Fruit fly (Drosophila melanogaster) whole organism, embryonic: Measurements from ENCODE around the gene CG34291.

Experiments used
- Ada2b ChIP-seq: fragments of 200-800 bp; sonication (Bioruptor generic); IDR thresholded peaks from 2 replicates; pipeline ENCODE4 v1.3.6; 2022; ENCODE audit warnings: missing biosample characterization, missing genetic modification characterization
- Adf1 ChIP-seq: fragments of 200-800 bp; sonication (Bioruptor generic); IDR thresholded peaks from 2 replicates; pipeline ENCODE4 v1.3.6; 2022; ENCODE audit warnings: missing biosample characterization, missing genetic modification characterization
- Atf-2 ChIP-seq: fragments of 200-800 bp; sonication (Bioruptor generic); optimal IDR thresholded peaks from 2 replicates; lab custom pipeline; 2016; ENCODE audit warnings: missing biosample characterization, missing genetic modification characterization
- Atf6 ChIP-seq: fragments of 200-800 bp; sonication (Bioruptor generic); IDR thresholded peaks from 2 replicates; pipeline ENCODE4 v1.3.6; 2022; ENCODE audit warnings: missing biosample characterization, missing genetic modification characterization
- Awh ChIP-seq: fragments of 200-800 bp; sonication (Bioruptor generic); IDR thresholded peaks from 2 replicates; pipeline ENCODE4, ENCODE4 v1.3.6; 2022; ENCODE audit warnings: missing biosample characterization, missing genetic modification characterization
- B-H2 ChIP-seq: fragments of 200-800 bp; sonication (Bioruptor generic); optimal IDR thresholded peaks from 2 replicates; lab custom pipeline; 2018; ENCODE audit warnings: missing biosample characterization, mild to moderate bottlenecking, missing genetic modification characterization
- CG10209 ChIP-seq: fragments of 200-800 bp; sonication (Bioruptor generic); optimal IDR thresholded peaks from 3 replicates; lab custom pipeline; 2017; ENCODE audit warnings: missing biosample characterization, mild to moderate bottlenecking, missing genetic modification characterization, missing genetic modification reagents
- CG10543 ChIP-seq: fragments of 200-800 bp; sonication (Bioruptor generic); optimal IDR thresholded peaks from 3 replicates; lab custom pipeline; 2017; ENCODE audit warnings: missing biosample characterization, mild to moderate bottlenecking, missing genetic modification characterization, moderate library complexity
- CG11456 ChIP-seq: fragments of 200-800 bp; sonication (Bioruptor generic); IDR thresholded peaks from 3 replicates; pipeline ENCODE4 v1.3.6; 2022; ENCODE audit warnings: missing biosample characterization, missing genetic modification characterization
- CG12299 ChIP-seq: fragments of 200-800 bp; sonication (Bioruptor generic); optimal IDR thresholded peaks from 2 replicates; lab custom pipeline; 2018; ENCODE audit warnings: missing biosample characterization, mild to moderate bottlenecking, missing genetic modification characterization
- CG2678 ChIP-seq: fragments of 200-800 bp; sonication (Bioruptor generic); optimal IDR thresholded peaks from 3 replicates; lab custom pipeline; 2019; ENCODE audit warnings: missing biosample characterization, mild to moderate bottlenecking, missing genetic modification characterization, moderate library complexity
- CG30403 ChIP-seq: fragments of 200-800 bp; sonication (Bioruptor generic); optimal IDR thresholded peaks from 3 replicates; lab custom pipeline; 2016; ENCODE audit warnings: missing biosample characterization, missing genetic modification characterization
- CG34224 ChIP-seq: fragments of 200-800 bp; sonication (Bioruptor generic); IDR thresholded peaks from 3 replicates; pipeline ENCODE4 v1.3.6; 2022; ENCODE audit warnings: missing biosample characterization, missing genetic modification characterization; ENCODE audit not compliant: partially characterized antibody
- CG42726 ChIP-seq: fragments of 200-800 bp; sonication (Bioruptor generic); IDR thresholded peaks from 2 replicates; pipeline ENCODE4 v1.3.6; 2022; ENCODE audit warnings: missing biosample characterization, missing genetic modification characterization; ENCODE audit not compliant: partially characterized antibody
- CG5953 ChIP-seq: fragments of 200-800 bp; sonication (Bioruptor generic); IDR thresholded peaks from 2 replicates; pipeline ENCODE4 v1.3.6; 2022; ENCODE audit warnings: missing biosample characterization, missing genetic modification characterization
- CG9932 ChIP-seq: fragments of 200-800 bp; sonication (Bioruptor generic); IDR thresholded peaks from 2 replicates; pipeline ENCODE4 v1.3.6; 2022; ENCODE audit warnings: missing biosample characterization, missing genetic modification characterization
- CkIIα-i1 ChIP-seq: fragments of 200-800 bp; sonication (Bioruptor generic); IDR thresholded peaks from 2 replicates; pipeline ENCODE4 v1.3.6; 2022; ENCODE audit warnings: missing biosample characterization, missing genetic modification characterization
- Fer1 ChIP-seq: fragments of 200-800 bp; sonication (Bioruptor generic); optimal IDR thresholded peaks from 2 replicates; lab custom pipeline; 2017; ENCODE audit warnings: missing biosample characterization, mild to moderate bottlenecking, missing genetic modification characterization
- HLH3B ChIP-seq: fragments of 200-800 bp; sonication (Bioruptor generic); IDR thresholded peaks from 2 replicates; pipeline ENCODE4 v1.3.6; 2022; ENCODE audit warnings: missing biosample characterization, missing genetic modification characterization
- HLH54F ChIP-seq: fragments of 200-800 bp; sonication (Bioruptor generic); optimal IDR thresholded peaks from 3 replicates; lab custom pipeline; 2016; ENCODE audit warnings: missing biosample characterization, missing genetic modification characterization
- Jarid2 ChIP-seq: fragments of 200-800 bp; sonication (Bioruptor generic); optimal IDR thresholded peaks from 3 replicates; lab custom pipeline; 2017; ENCODE audit warnings: mild to moderate bottlenecking, missing biosample characterization, missing genetic modification reagents, missing genetic modification characterization
- Lhr ChIP-seq: fragments of 200-800 bp; sonication (Bioruptor generic); optimal IDR thresholded peaks from 3 replicates; lab custom pipeline; 2017; ENCODE audit warnings: mild to moderate bottlenecking, missing biosample characterization, missing genetic modification reagents, missing genetic modification characterization
- MTF-1 ChIP-seq: fragments of 200-800 bp; sonication (Bioruptor generic); optimal IDR thresholded peaks from 2 replicates; lab custom pipeline; 2018; ENCODE audit warnings: missing biosample characterization, mild to moderate bottlenecking, missing genetic modification characterization, borderline replicate concordance
- Med ChIP-seq: fragments of 200-800 bp; sonication (Bioruptor generic); peaks from one replicate; lab custom pipeline; 2016; ENCODE audit warnings: missing biosample characterization, missing genetic modification characterization, mild to moderate bottlenecking, inconsistent platforms, moderate library complexity
- Meics ChIP-seq: fragments of 200-800 bp; sonication (Bioruptor generic); optimal IDR thresholded peaks from 2 replicates; lab custom pipeline; 2017; ENCODE audit warnings: missing biosample characterization, mild to moderate bottlenecking, missing genetic modification characterization
- Mes4 ChIP-seq: fragments of 200-800 bp; sonication (Bioruptor generic); optimal IDR thresholded peaks from 2 replicates; lab custom pipeline; 2016; ENCODE audit warnings: missing biosample characterization, missing genetic modification characterization
- NC2α ChIP-seq: fragments of 200-800 bp; sonication (Bioruptor generic); optimal IDR thresholded peaks from 2 replicates; lab custom pipeline; 2016; ENCODE audit warnings: missing biosample characterization, missing genetic modification characterization
- Nf-YC ChIP-seq: fragments of 200-800 bp; optimal IDR thresholded peaks from 3 replicates; lab custom pipeline; 2019; ENCODE audit warnings: missing biosample characterization, mild to moderate bottlenecking, missing genetic modification characterization, moderate library complexity
- PHDP ChIP-seq: fragments of 200-800 bp; sonication (Bioruptor generic); optimal IDR thresholded peaks from 3 replicates; lab custom pipeline; 2018; ENCODE audit warnings: missing biosample characterization, mild to moderate bottlenecking, missing genetic modification characterization, moderate library complexity
- Rfx ChIP-seq: fragments of 200-800 bp; sonication (Bioruptor generic); IDR thresholded peaks from 2 replicates; pipeline ENCODE4 v1.3.6; 2022; ENCODE audit warnings: missing biosample characterization, missing genetic modification characterization
- Rx ChIP-seq: fragments of 200-800 bp; sonication (Bioruptor generic); IDR thresholded peaks from 2 replicates; pipeline ENCODE4 v1.3.6; 2022; ENCODE audit warnings: missing biosample characterization, missing genetic modification characterization
- Sox102F ChIP-seq: fragments of 200-800 bp; sonication (Bioruptor generic); optimal IDR thresholded peaks from 2 replicates; lab custom pipeline; 2018; ENCODE audit warnings: missing biosample characterization, mild to moderate bottlenecking, missing genetic modification characterization, moderate library complexity
- abd-A ChIP-seq: fragments of 200-800 bp; sonication (Bioruptor generic); optimal IDR thresholded peaks from 3 replicates; lab custom pipeline; 2019; ENCODE audit warnings: missing biosample characterization, mild to moderate bottlenecking, missing genetic modification characterization, moderate library complexity
- al ChIP-seq: fragments of 200-800 bp; sonication (Bioruptor generic); IDR thresholded peaks from 2 replicates; pipeline ENCODE4 v1.3.6; 2022; ENCODE audit warnings: missing biosample characterization, missing genetic modification characterization
- bigmax ChIP-seq: fragments of 200-800 bp; sonication (Bioruptor generic); optimal IDR thresholded peaks from 2 replicates; lab custom pipeline; 2018; ENCODE audit warnings: missing biosample characterization, mild to moderate bottlenecking, missing genetic modification characterization
- dm ChIP-seq: fragments of 200-800 bp; sonication (Bioruptor generic); optimal IDR thresholded peaks from 3 replicates; lab custom pipeline; 2016; ENCODE audit warnings: missing biosample characterization, missing genetic modification characterization
- exex ChIP-seq: fragments of 200-800 bp; sonication (Bioruptor generic); optimal IDR thresholded peaks from 4 replicates; lab custom pipeline; 2018; ENCODE audit warnings: missing biosample characterization, mild to moderate bottlenecking, missing genetic modification characterization, moderate library complexity
- fd64A ChIP-seq: fragments of 200-800 bp; sonication (Bioruptor generic); optimal IDR thresholded peaks from 3 replicates; lab custom pipeline; 2018; ENCODE audit warnings: missing biosample characterization, mild to moderate bottlenecking, missing genetic modification characterization
- lilli ChIP-seq: fragments of 200-800 bp; sonication (Bioruptor generic); optimal IDR thresholded peaks from 3 replicates; lab custom pipeline; 2016; ENCODE audit warnings: missing biosample characterization, missing genetic modification characterization
- luna ChIP-seq: fragments of 200-800 bp; sonication (Bioruptor generic); optimal IDR thresholded peaks from 2 replicates; lab custom pipeline; 2016; ENCODE audit warnings: missing biosample characterization, missing genetic modification characterization
- onecut ChIP-seq: fragments of 200-800 bp; sonication (Bioruptor generic); IDR thresholded peaks from 2 replicates; pipeline ENCODE4 v1.3.6; 2022; ENCODE audit warnings: missing biosample characterization, missing genetic modification characterization
- org-1 ChIP-seq: fragments of 200-800 bp; sonication (Bioruptor generic); optimal IDR thresholded peaks from 2 replicates; lab custom pipeline; 2017; ENCODE audit warnings: missing biosample characterization, missing genetic modification characterization
- ranshi ChIP-seq: fragments of 200-800 bp; sonication (Bioruptor generic); IDR thresholded peaks from 2 replicates; pipeline ENCODE4 v1.3.6; 2022; ENCODE audit warnings: missing biosample characterization, missing genetic modification characterization
- run ChIP-seq: fragments of 200-800 bp; sonication (Bioruptor generic); optimal IDR thresholded peaks from 3 replicates; lab custom pipeline; 2018; ENCODE audit warnings: missing biosample characterization, mild to moderate bottlenecking, missing genetic modification characterization
- scrt ChIP-seq: fragments of 200-800 bp; sonication (Bioruptor generic); optimal IDR thresholded peaks from 2 replicates; lab custom pipeline; 2018; ENCODE audit warnings: missing biosample characterization, mild to moderate bottlenecking, missing genetic modification characterization, moderate library complexity
- stc ChIP-seq: fragments of 200-800 bp; sonication (Bioruptor generic); IDR thresholded peaks from 2 replicates; pipeline ENCODE4 v1.3.6; 2022; ENCODE audit warnings: missing biosample characterization, missing genetic modification characterization
- tna ChIP-seq: fragments of 200-800 bp; sonication (Bioruptor generic); IDR thresholded peaks from 2 replicates; pipeline ENCODE4 v1.3.6; 2022; ENCODE audit warnings: missing biosample characterization, missing genetic modification characterization; ENCODE audit not compliant: partially characterized antibody
- vnd ChIP-seq: fragments of 200-800 bp; sonication (Bioruptor generic); IDR thresholded peaks from 3 replicates; pipeline ENCODE4 v1.3.6; 2022; ENCODE audit warnings: missing biosample characterization, missing genetic modification characterization; ENCODE audit not compliant: partially characterized antibody
- vvl ChIP-seq: fragments of 200-800 bp; sonication (Bioruptor generic); IDR thresholded peaks from 2 replicates; pipeline ENCODE4 v1.3.6; 2022; ENCODE audit warnings: missing biosample characterization, missing genetic modification characterization

Gene CG34291

dm6 chr3R:26461226-26461805 is 35.7 kb upstream of the CG34291 start, which contains the start of gene CG5455:
CG5455 (plus strand) TSS chr3R:26461527.
- TF ChIP-seq vvl (GFP tag; lab: Robert Waterston, UW) = peak; percentile 77
- TF ChIP-seq Meics (GFP tag; lab: Kevin White, UChicago) = peak; percentile 58
- TF ChIP-seq luna (GFP tag; lab: Kevin White, UChicago) = peak; percentile 38
- TF ChIP-seq exex = peak; percentile 35
- peak; percentile 93 for TF ChIP-seq Med (GFP tag; lab: Kevin White, UChicago)
- TF ChIP-seq CG9932 (GFP tag; lab: Robert Waterston, UW) = peak; percentile 41; the same call in 1 of the 2 replicates
- TF ChIP-seq onecut = peak; percentile 30; the same call in 1 of the 2 replicates
- TF ChIP-seq CG12299 = peak; percentile 74
- peak; percentile 77 for TF ChIP-seq Rfx
- TF ChIP-seq CG11456 (GFP tag; lab: Robert Waterston, UW) = peak; percentile 70; the same call in 2 of the 3 replicates
- peak; percentile 16; the same call in 1 of the 2 replicates for TF ChIP-seq ranshi (GFP tag; lab: Robert Waterston, UW)
- 0 out of 2 replicates have a peak, but pooled peaks have one; percentile 32 for TF ChIP-seq CkIIα-i1 (GFP tag; lab: Robert Waterston, UW)
- peak; percentile 93 for TF ChIP-seq CG10543 (GFP tag; lab: Kevin White, UChicago)
- TF ChIP-seq Atf-2 (GFP tag; lab: Kevin White, UChicago) = peak; percentile 2
- TF ChIP-seq Rx = no peak
- TF ChIP-seq CG42726 (GFP tag; lab: Robert Waterston, UW) = peak; percentile 58; the same call in 1 of the 2 replicates
- TF ChIP-seq run (tag; lab: Kevin White, UChicago) = peak; percentile 9
- peak; percentile 64; the same call in 1 of the 2 replicates for TF ChIP-seq tna (GFP tag; lab: Robert Waterston, UW)
- TF ChIP-seq HLH54F (GFP tag; lab: Kevin White, UChicago) = no peak
- TF ChIP-seq fd64A = peak; percentile 48
- no peak for TF ChIP-seq Lhr (GFP tag; lab: Kevin White, UChicago)
- TF ChIP-seq Ada2b (GFP tag; lab: Robert Waterston, UW) = 0 out of 2 replicates have a peak, but pooled peaks have one; percentile 16
- TF ChIP-seq NC2α (GFP tag; lab: Kevin White, UChicago) = no peak
- TF ChIP-seq Mes4 (GFP tag; lab: Kevin White, UChicago) = peak; percentile 7
- TF ChIP-seq Atf6 (GFP tag; lab: Robert Waterston, UW) = peak; percentile 76
- peak; percentile 95 for TF ChIP-seq Jarid2 (GFP tag; lab: Kevin White, UChicago)
- peak; percentile 12 for TF ChIP-seq org-1 (GFP tag; lab: Kevin White, UChicago)
- TF ChIP-seq al (GFP tag; lab: Robert Waterston, UW) = 0 out of 2 replicates have a peak, but pooled peaks have one; percentile 31
- TF ChIP-seq B-H2 (GFP tag; lab: Kevin White, UChicago) = peak; percentile 74
- TF ChIP-seq Fer1 (GFP tag; lab: Kevin White, UChicago) = peak; percentile 74
- TF ChIP-seq Nf-YC (tag; lab: Kevin White, UChicago) = peak; percentile 47
- peak; percentile 7 for TF ChIP-seq Sox102F (GFP tag; lab: Kevin White, UChicago)
- peak; percentile 65 for TF ChIP-seq PHDP (tag; lab: Kevin White, UChicago)
- peak; percentile 61 for TF ChIP-seq CG5953
- no peak for TF ChIP-seq CG30403
- TF ChIP-seq CG2678 = peak; percentile 57
- TF ChIP-seq HLH3B (GFP tag; lab: Robert Waterston, UW) = peak; percentile 29; the same call in 1 of the 2 replicates
- TF ChIP-seq MTF-1 = peak; percentile 67
- no peak for TF ChIP-seq vnd (GFP tag; lab: Robert Waterston, UW)
- TF ChIP-seq lilli = peak; percentile 20
- no peak for TF ChIP-seq bigmax (GFP tag; lab: Kevin White, UChicago)
- peak; percentile 25; the same call in 1 of the 2 replicates for TF ChIP-seq Awh (GFP tag; lab: Robert Waterston, UW)
- TF ChIP-seq Adf1 (GFP tag; lab: Robert Waterston, UW) = peak; percentile 84
- peak; percentile 19 for TF ChIP-seq CG10209 (GFP tag; lab: Kevin White, UChicago)
- TF ChIP-seq stc (GFP tag; lab: Robert Waterston, UW) = peak; percentile 53; the same call in 1 of the 2 replicates
- peak; percentile 65 for TF ChIP-seq scrt (GFP tag; lab: Kevin White, UChicago)
- peak; percentile 92 for TF ChIP-seq abd-A
- TF ChIP-seq dm (GFP tag; lab: Kevin White, UChicago) = no peak
- peak; percentile 40 for TF ChIP-seq CG34224 (GFP tag; lab: Robert Waterston, UW)
